Fruit fly (Drosophila melanogaster) whole organism, embryonic: ENCODE measurements around the gene COX7AL.

Source experiments
- ATbp ChIP-seq: fragments of 200-800 bp; sonication (Bioruptor generic); optimal IDR thresholded peaks from 2 replicates; lab custom pipeline; 2017; ENCODE audit warnings: missing biosample characterization, mild to moderate bottlenecking, missing genetic modification characterization, missing genetic modification reagents
- Asciz ChIP-seq: fragments of 200-800 bp; sonication (Bioruptor generic); optimal IDR thresholded peaks from 2 replicates; lab custom pipeline; 2017; ENCODE audit warnings: missing biosample characterization, mild to moderate bottlenecking, missing genetic modification characterization, missing genetic modification reagents
- Awh ChIP-seq: fragments of 200-800 bp; sonication (Bioruptor generic); IDR thresholded peaks from 2 replicates; pipeline ENCODE4, ENCODE4 v1.3.6; 2022; ENCODE audit warnings: missing biosample characterization, missing genetic modification characterization
- CG10959 ChIP-seq: fragments of 200-800 bp; sonication (Bioruptor generic); IDR thresholded peaks from 2 replicates; pipeline ENCODE4 v1.3.6; 2022; ENCODE audit warnings: missing biosample characterization, missing genetic modification characterization
- CG11093 ChIP-seq: fragments of 200-800 bp; sonication (Bioruptor generic); IDR thresholded peaks from 3 replicates; pipeline ENCODE4 v1.3.6; 2022; ENCODE audit warnings: missing biosample characterization, missing genetic modification characterization
- CG11723 ChIP-seq: fragments of 200-800 bp; sonication (Bioruptor generic); optimal IDR thresholded peaks from 2 replicates; lab custom pipeline; 2017; ENCODE audit warnings: missing biosample characterization, mild to moderate bottlenecking, missing genetic modification characterization
- CG12942 ChIP-seq: fragments of 200-800 bp; sonication (Bioruptor generic); optimal IDR thresholded peaks from 3 replicates; lab custom pipeline; 2016; ENCODE audit warnings: missing biosample characterization, missing genetic modification characterization
- CG13624 ChIP-seq: fragments of 200-800 bp; sonication (Bioruptor generic); optimal IDR thresholded peaks from 2 replicates; lab custom pipeline; 2016; ENCODE audit warnings: missing biosample characterization, missing genetic modification characterization
- CG15696 ChIP-seq: fragments of 200-800 bp; sonication (Bioruptor generic); optimal IDR thresholded peaks from 2 replicates; lab custom pipeline; 2019; ENCODE audit warnings: missing biosample characterization, mild to moderate bottlenecking, missing genetic modification characterization, moderate library complexity
- CG16815 ChIP-seq: fragments of 200-800 bp; sonication (Bioruptor generic); optimal IDR thresholded peaks from 3 replicates; lab custom pipeline; 2017; ENCODE audit warnings: missing biosample characterization, mild to moderate bottlenecking, missing genetic modification characterization
- CG17829 ChIP-seq: fragments of 200-800 bp; optimal IDR thresholded peaks from 2 replicates; lab custom pipeline; 2019; ENCODE audit warnings: missing biosample characterization, mild to moderate bottlenecking, missing genetic modification characterization, moderate library complexity
- CG18476 ChIP-seq: fragments of 200-800 bp; sonication (Bioruptor generic); optimal IDR thresholded peaks from 2 replicates; lab custom pipeline; 2016; ENCODE audit warnings: missing biosample characterization, mild to moderate bottlenecking, missing genetic modification characterization
- CG2120 ChIP-seq: fragments of 200-800 bp; sonication (Bioruptor generic); optimal IDR thresholded peaks from 3 replicates; lab custom pipeline; 2016; ENCODE audit warnings: missing biosample characterization, missing genetic modification characterization
- Camta ChIP-seq: fragments of 200-800 bp; sonication (Bioruptor generic); optimal IDR thresholded peaks from 2 replicates; lab custom pipeline; 2016; ENCODE audit warnings: missing biosample characterization, missing genetic modification characterization
- Drgx ChIP-seq: fragments of 200-800 bp; sonication (Bioruptor generic); IDR thresholded peaks from 2 replicates; pipeline ENCODE4 v1.3.6; 2022; ENCODE audit warnings: missing biosample characterization, missing genetic modification characterization
- ERR ChIP-seq: fragments of 200-800 bp; sonication (Bioruptor generic); optimal IDR thresholded peaks from 2 replicates; lab custom pipeline; 2016; ENCODE audit warnings: missing biosample characterization, missing genetic modification characterization
- Ets65A ChIP-seq: fragments of 200-800 bp; sonication (Bioruptor generic); peaks from one replicate; lab custom pipeline; 2016; ENCODE audit warnings: missing biosample characterization, missing genetic modification characterization
- Hr51 ChIP-seq, 2 experiments: fragments of 200-800 bp; sonication (Bioruptor generic); optimal IDR thresholded peaks; 2 replicates in 1 of 2; 3 replicates in 1 of 2; lab custom pipeline; 2016 to 2018; ENCODE audit warnings: missing biosample characterization in 2 of 2, missing genetic modification characterization in 2 of 2, mild to moderate bottlenecking in 1 of 2, moderate library complexity in 1 of 2
- Med ChIP-seq: fragments of 200-800 bp; sonication (Bioruptor generic); peaks from one replicate; lab custom pipeline; 2016; ENCODE audit warnings: missing biosample characterization, missing genetic modification characterization, mild to moderate bottlenecking, inconsistent platforms, moderate library complexity
- NK7.1 ChIP-seq: fragments of 200-800 bp; sonication (Bioruptor generic); optimal IDR thresholded peaks from 3 replicates; lab custom pipeline; 2016; ENCODE audit warnings: missing biosample characterization, missing genetic modification characterization
- Nf-YA ChIP-seq: fragments of 200-800 bp; sonication (Bioruptor generic); IDR thresholded peaks from 2 replicates; pipeline ENCODE4 v1.3.6; 2022; ENCODE audit warnings: missing biosample characterization, missing genetic modification characterization
- Oaz ChIP-seq: fragments of 200-800 bp; sonication (Bioruptor generic); IDR thresholded peaks from 2 replicates; pipeline ENCODE4 v1.3.6; 2022; ENCODE audit warnings: missing biosample characterization, missing genetic modification characterization
- Oli ChIP-seq: fragments of 200-800 bp; sonication (Bioruptor generic); optimal IDR thresholded peaks from 2 replicates; lab custom pipeline; 2018; ENCODE audit warnings: missing biosample characterization, mild to moderate bottlenecking, missing genetic modification characterization, moderate library complexity
- Ptx1 ChIP-seq: fragments of 200-800 bp; sonication (Bioruptor generic); IDR thresholded peaks from 2 replicates; pipeline ENCODE4 v1.3.6; 2022; ENCODE audit warnings: missing biosample characterization, missing genetic modification characterization
- Sox102F ChIP-seq: fragments of 200-800 bp; sonication (Bioruptor generic); optimal IDR thresholded peaks from 2 replicates; lab custom pipeline; 2018; ENCODE audit warnings: missing biosample characterization, mild to moderate bottlenecking, missing genetic modification characterization, moderate library complexity
- Xbp1 ChIP-seq: fragments of 200-800 bp; sonication (Bioruptor generic); optimal IDR thresholded peaks from 3 replicates; lab custom pipeline; 2016; ENCODE audit warnings: missing biosample characterization, mild to moderate bottlenecking, missing genetic modification characterization
- aop ChIP-seq: fragments of 200-800 bp; sonication (Bioruptor generic); IDR thresholded peaks from 2 replicates; pipeline ENCODE4 v1.3.6; 2022; ENCODE audit warnings: missing biosample characterization, missing genetic modification characterization
- ara ChIP-seq: fragments of 200-800 bp; sonication (Bioruptor generic); IDR thresholded peaks from 2 replicates; pipeline ENCODE4 v1.3.6; 2022; ENCODE audit warnings: missing biosample characterization, missing genetic modification characterization
- chinmo ChIP-seq: fragments of 200-800 bp; sonication (Bioruptor generic); IDR thresholded peaks from 4 replicates; pipeline ENCODE4 v1.3.6; 2022; ENCODE audit warnings: missing biosample characterization, missing genetic modification characterization; ENCODE audit not compliant: partially characterized antibody
- chn ChIP-seq: fragments of 200-800 bp; sonication (Bioruptor generic); optimal IDR thresholded peaks from 2 replicates; lab custom pipeline; 2016; ENCODE audit warnings: missing biosample characterization, missing genetic modification characterization
- dmrt99B ChIP-seq: fragments of 200-800 bp; sonication (Bioruptor generic); optimal IDR thresholded peaks from 2 replicates; lab custom pipeline; 2018; ENCODE audit warnings: missing biosample characterization, mild to moderate bottlenecking, missing genetic modification characterization, moderate library complexity
- esg ChIP-seq: fragments of 200-800 bp; sonication (Bioruptor generic); conservative IDR thresholded peaks from 2 replicates; pipeline ENCODE4 v1.3.6; 2022; ENCODE audit warnings: missing biosample characterization, missing genetic modification characterization
- exex ChIP-seq: fragments of 200-800 bp; sonication (Bioruptor generic); optimal IDR thresholded peaks from 4 replicates; lab custom pipeline; 2018; ENCODE audit warnings: missing biosample characterization, mild to moderate bottlenecking, missing genetic modification characterization, moderate library complexity
- eyg ChIP-seq: fragments of 200-800 bp; sonication (Bioruptor generic); optimal IDR thresholded peaks from 3 replicates; lab custom pipeline; 2016; ENCODE audit warnings: missing biosample characterization, missing genetic modification characterization
- gem ChIP-seq: fragments of 200-800 bp; sonication (Bioruptor generic); optimal IDR thresholded peaks from 2 replicates; lab custom pipeline; 2019; ENCODE audit warnings: missing biosample characterization, mild to moderate bottlenecking, missing genetic modification characterization, moderate library complexity
- inv ChIP-seq: fragments of 200-800 bp; sonication (Bioruptor generic); IDR thresholded peaks from 2 replicates; pipeline ENCODE4 v1.3.6; 2022; ENCODE audit warnings: missing biosample characterization, missing genetic modification characterization; ENCODE audit not compliant: partially characterized antibody
- jing ChIP-seq: fragments of 200-800 bp; sonication (Bioruptor generic); optimal IDR thresholded peaks from 2 replicates; lab custom pipeline; 2018; ENCODE audit warnings: missing biosample characterization, mild to moderate bottlenecking, missing genetic modification characterization
- ken ChIP-seq: fragments of 200-800 bp; sonication (Bioruptor generic); IDR thresholded peaks from 3 replicates; pipeline ENCODE4 v1.3.6; 2022; ENCODE audit warnings: missing biosample characterization, missing genetic modification characterization
- lilli ChIP-seq: fragments of 200-800 bp; sonication (Bioruptor generic); optimal IDR thresholded peaks from 3 replicates; lab custom pipeline; 2016; ENCODE audit warnings: missing biosample characterization, missing genetic modification characterization
- nmo ChIP-seq: fragments of 200-800 bp; sonication (Bioruptor generic); optimal IDR thresholded peaks from 2 replicates; lab custom pipeline; 2018; ENCODE audit warnings: missing biosample characterization, mild to moderate bottlenecking, missing genetic modification characterization, moderate library complexity
- phol ChIP-seq: fragments of 200-800 bp; sonication (Bioruptor generic); optimal IDR thresholded peaks from 3 replicates; lab custom pipeline; 2018; ENCODE audit warnings: missing biosample characterization, mild to moderate bottlenecking, missing genetic modification characterization, moderate library complexity
- sd ChIP-seq: fragments of 200-800 bp; sonication (Bioruptor generic); optimal IDR thresholded peaks from 3 replicates; lab custom pipeline; 2018; ENCODE audit warnings: missing biosample characterization, mild to moderate bottlenecking, missing genetic modification characterization, moderate library complexity
- sens ChIP-seq: fragments of 200-800 bp; sonication (Bioruptor generic); peaks from one replicate; lab custom pipeline; 2016; ENCODE audit warnings: missing biosample characterization, missing genetic modification characterization
- slou ChIP-seq: fragments of 200-800 bp; sonication (Bioruptor generic); optimal IDR thresholded peaks from 3 replicates; lab custom pipeline; 2016; ENCODE audit warnings: missing biosample characterization, missing genetic modification characterization
- ssp ChIP-seq: fragments of 200-800 bp; sonication (Bioruptor generic); IDR thresholded peaks from 2 replicates; pipeline ENCODE4 v1.3.6; 2022; ENCODE audit warnings: missing biosample characterization, missing genetic modification characterization
- sug ChIP-seq: fragments of 200-800 bp; optimal IDR thresholded peaks from 2 replicates; lab custom pipeline; 2019; ENCODE audit warnings: missing biosample characterization, mild to moderate bottlenecking, missing genetic modification characterization, moderate library complexity
- tap ChIP-seq: fragments of 200-800 bp; optimal IDR thresholded peaks from 3 replicates; lab custom pipeline; 2019; ENCODE audit warnings: missing biosample characterization, mild to moderate bottlenecking, missing genetic modification characterization, moderate library complexity
- tgo ChIP-seq: fragments of 200-800 bp; sonication (Bioruptor generic); IDR thresholded peaks from 3 replicates; pipeline ENCODE4 v1.3.6; 2022; ENCODE audit warnings: missing biosample characterization, missing genetic modification characterization
- toy ChIP-seq: fragments of 200-800 bp; sonication (Bioruptor generic); IDR thresholded peaks from 2 replicates; pipeline ENCODE4 v1.3.6; 2022; ENCODE audit warnings: missing biosample characterization, missing genetic modification characterization
- unc-4 ChIP-seq: fragments of 200-800 bp; sonication (Bioruptor generic); IDR thresholded peaks from 2 replicates; pipeline ENCODE4 v1.3.6; 2022; ENCODE audit warnings: missing biosample characterization, missing genetic modification characterization; ENCODE audit not compliant: partially characterized antibody
- unpg ChIP-seq: fragments of 200-800 bp; sonication (Bioruptor generic); optimal IDR thresholded peaks from 3 replicates; lab custom pipeline; 2018; ENCODE audit warnings: missing biosample characterization, mild to moderate bottlenecking, missing genetic modification characterization, moderate library complexity
- zen ChIP-seq: fragments of 200-800 bp; sonication (Bioruptor generic); optimal IDR thresholded peaks from 3 replicates; lab custom pipeline; 2018; ENCODE audit warnings: missing biosample characterization, mild to moderate bottlenecking, missing genetic modification characterization, moderate library complexity

COX7AL gene

DNA sequence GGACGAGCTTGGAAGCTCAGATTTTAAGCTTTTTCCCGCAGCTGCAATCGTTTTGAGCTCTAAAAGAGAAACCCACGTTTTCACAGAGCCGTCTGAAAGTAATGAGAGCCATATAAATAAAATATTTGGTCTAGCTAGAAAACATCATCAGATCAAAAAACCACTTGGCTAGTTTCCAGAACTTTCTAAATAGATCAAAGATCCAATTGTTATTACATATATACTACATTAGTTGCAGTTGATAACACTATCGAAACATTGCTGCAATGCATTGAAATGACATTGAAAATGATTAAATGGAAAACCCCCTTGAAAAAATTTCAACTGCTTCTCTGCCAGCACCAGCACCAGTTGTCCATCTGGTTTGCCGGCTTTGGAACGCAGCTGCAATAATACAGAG is 11.5 kb downstream of the COX7AL start:
- TF ChIP-seq CG15696: no peak
- no peak for TF ChIP-seq CG2120 (GFP tag; lab: Kevin White, UChicago)
- no peak for TF ChIP-seq CG18476
- no peak for TF ChIP-seq sug
- TF ChIP-seq CG16815 (GFP tag; lab: Kevin White, UChicago): no peak
- no peak for TF ChIP-seq eyg (GFP tag; lab: Kevin White, UChicago)
- peak; percentile 5 for TF ChIP-seq ATbp
- TF ChIP-seq Oli: peak; percentile 47
- TF ChIP-seq Drgx (GFP tag; lab: Robert Waterston, UW): peak; percentile 95
- TF ChIP-seq Awh: no peak
- TF ChIP-seq inv: no peak
- no peak for TF ChIP-seq zen
- TF ChIP-seq Oaz: 0 out of 2 replicates have a peak, but pooled peaks have one; percentile 4
- peak; percentile 78 for TF ChIP-seq Med (GFP tag; lab: Kevin White, UChicago)
- TF ChIP-seq Camta (GFP tag; lab: Kevin White, UChicago): no peak
- no peak for TF ChIP-seq chinmo (GFP tag; lab: Robert Waterston, UW)
- TF ChIP-seq jing (GFP tag; lab: Kevin White, UChicago): peak; percentile 36
- peak; percentile 38 for TF ChIP-seq phol (tag; lab: Kevin White, UChicago)
- TF ChIP-seq exex: no peak
- TF ChIP-seq dmrt99B (tag; lab: Kevin White, UChicago): peak; percentile 73
- peak; percentile 74 for TF ChIP-seq Sox102F (GFP tag; lab: Kevin White, UChicago)
- peak in 1 of 2 experiments; percentile 73 for TF ChIP-seq Hr51 (GFP tag; optimal IDR thresholded peaks at IDR 0.05; lab: Kevin White, UChicago)
- no peak for TF ChIP-seq NK7.1 (GFP tag; lab: Kevin White, UChicago)
- TF ChIP-seq unc-4 (GFP tag; lab: Robert Waterston, UW): no peak
- peak; percentile 64 for TF ChIP-seq Ptx1 (GFP tag; lab: Robert Waterston, UW)
- TF ChIP-seq ERR: no peak
- TF ChIP-seq toy (GFP tag; lab: Robert Waterston, UW): no peak
- peak; percentile 47 for TF ChIP-seq Asciz (GFP tag; lab: Kevin White, UChicago)
- TF ChIP-seq ara (GFP tag; lab: Robert Waterston, UW): no peak
- TF ChIP-seq slou (GFP tag; lab: Kevin White, UChicago): no peak
- no peak for TF ChIP-seq CG11723 (GFP tag; lab: Kevin White, UChicago)
- TF ChIP-seq CG12942 (GFP tag; lab: Kevin White, UChicago): no peak
- peak; percentile 57 for TF ChIP-seq esg (GFP tag; lab: Robert Waterston, UW)
- no peak for TF ChIP-seq ssp (GFP tag; lab: Robert Waterston, UW)
- TF ChIP-seq aop (GFP tag; lab: Robert Waterston, UW): no peak
- TF ChIP-seq lilli: no peak
- TF ChIP-seq CG11093: no peak
- TF ChIP-seq CG13624: no peak
- 0 out of 3 replicates have a peak, but pooled peaks have one; percentile 20 for TF ChIP-seq ken
- TF ChIP-seq gem (tag; lab: Kevin White, UChicago): peak; percentile 60
- peak; percentile 79 for TF ChIP-seq sens (GFP tag; lab: Kevin White, UChicago)
- TF ChIP-seq tgo (GFP tag; lab: Robert Waterston, UW): no peak
- peak; percentile 4 for TF ChIP-seq Xbp1 (GFP tag; lab: Kevin White, UChicago)
- TF ChIP-seq chn: no peak
- TF ChIP-seq nmo (GFP tag; lab: Kevin White, UChicago): peak; percentile 13
- peak; percentile 2 for TF ChIP-seq CG17829 (tag; lab: Kevin White, UChicago)
- peak; percentile 61 for TF ChIP-seq unpg (GFP tag; lab: Kevin White, UChicago)
- TF ChIP-seq tap (tag; lab: Kevin White, UChicago): peak; percentile 51
- peak; percentile 37; the same call in 1 of the 2 replicates for TF ChIP-seq Nf-YA (GFP tag; lab: Robert Waterston, UW)
- TF ChIP-seq CG10959 (GFP tag; lab: Robert Waterston, UW): no peak
- TF ChIP-seq sd (tag; lab: Kevin White, UChicago): no peak
- TF ChIP-seq Ets65A (GFP tag; lab: Kevin White, UChicago): no peak
